Fruit fly (Drosophila melanogaster) ovary, adult (tissue): Measurements from ENCODE around the gene CG43732.

ENCODE experiments used
- CG17801 ChIP-seq: fragments of 200-800 bp; optimal IDR thresholded peaks from 2 replicates; lab custom pipeline; 2019; ENCODE audit warnings: missing biosample characterization, mild to moderate bottlenecking, missing genetic modification characterization, moderate library complexity; ENCODE audit not compliant: partially characterized antibody

The CG43732 gene

dm6 chr3R:18949896-18950295 is at the start of gene CG43732:
CG43732 (plus strand) TSS chr3R:18950196.
- TF ChIP-seq CG17801, result no peak

- no peak for TF ChIP-seq CG17801
These were observed 47.8 kb upstream of the CG43732 start, which contains the start of gene CG14294 for dm6 chr3R:18902164-18902563. CG14294 (minus strand) TSS chr3R:18902264.

- peak; percentile 11 for TF ChIP-seq CG17801
These were observed 47.1 kb upstream of the CG43732 start, which contains the start of gene CG34284 for dm6 chr3R:18902858-18903257. CG34284 (minus strand) TSS chr3R:18902933.

dm6 chr3R:18905555-18905920 is 44.5 kb upstream of the CG43732 start, which contains the start of gene CG14292:
CG14292 (minus strand) TSS chr3R:18905655.
- no peak for TF ChIP-seq CG17801

- peak; percentile 26 for TF ChIP-seq CG17801
These were observed 43.8 kb upstream of the CG43732 start, which contains the start of gene EndoA for dm6 chr3R:18905921-18906878. EndoA (plus strand) TSS chr3R:18906609.

dm6 chr3R:18910336-18910735 is 39.7 kb upstream of the CG43732 start:
- no peak for TF ChIP-seq CG17801

dm6 chr3R:18910923-18911322 is 39.1 kb upstream of the CG43732 start:
- no peak for TF ChIP-seq CG17801

dm6 chr3R:18912782-18913331 is 37.1 kb upstream of the CG43732 start, which contains the start of gene Sgsh:
Sgsh (minus strand) TSS chr3R:18912922.
- no peak for TF ChIP-seq CG17801

- TF ChIP-seq CG17801, result no peak
These were observed 36.0 kb upstream of the CG43732 start for dm6 chr3R:18913856-18914593.

dm6 chr3R:18914594-18915275 is 35.3 kb upstream of the CG43732 start, which contains the start of gene Xrp1:
Xrp1 (plus strand) TSS chr3R:18914968.
- peak; percentile 33 for TF ChIP-seq CG17801

dm6 chr3R:18915644-18916194 is 34.3 kb upstream of the CG43732 start:
- TF ChIP-seq CG17801, result no peak

dm6 chr3R:18916715-18917253 is 33.2 kb upstream of the CG43732 start:
- TF ChIP-seq CG17801, result peak; percentile 62

dm6 chr3R:18917976-18918871 is 31.8 kb upstream of the CG43732 start:
- TF ChIP-seq CG17801, result peak; percentile 66

dm6 chr3R:18918872-18919339 is 31.1 kb upstream of the CG43732 start:
- TF ChIP-seq CG17801, result no peak
